Worm (Caenorhabditis elegans) whole organism, L1 larva: Measurements from ENCODE around the gene H02F09.2.

ENCODE experiments used
- C04F5.9 ChIP-seq: sonication (generic microtip); optimal IDR thresholded peaks from 2 replicates; lab custom pipeline; 2016; ENCODE audit warnings: missing genetic modification characterization, missing compliant biosample characterization
- C16A3.4 ChIP-seq: fragments of 150-350 bp; optimal IDR thresholded peaks from 2 replicates; lab custom pipeline; 2014; ENCODE audit warnings: missing biosample characterization, missing genetic modification characterization
- F16B12.6 ChIP-seq: fragments of 150-350 bp; optimal IDR thresholded peaks from 2 replicates; lab custom pipeline; 2014; ENCODE audit warnings: missing biosample characterization, missing genetic modification characterization
- Y116A8C.19 ChIP-seq: sonication (generic microtip); optimal IDR thresholded peaks from 2 replicates; lab custom pipeline; 2016; ENCODE audit warnings: missing compliant biosample characterization, missing genetic modification characterization, borderline replicate concordance
- aly-2 ChIP-seq: fragments of 150-350 bp; optimal IDR thresholded peaks from 2 replicates; lab custom pipeline; 2014; ENCODE audit warnings: missing biosample characterization, missing genetic modification characterization
- blmp-1 ChIP-seq: fragments of 150-350 bp; optimal IDR thresholded peaks from 2 replicates; lab custom pipeline; 2014; ENCODE audit warnings: missing biosample characterization, missing genetic modification characterization
- ceh-82 ChIP-seq, 3 experiments: fragments of 150-350 bp in 1 of 3; sonication (generic microtip) in 2 of 3; optimal IDR thresholded peaks; 2 replicates each; lab custom pipeline; 2014 to 2017; ENCODE audit warnings: missing biosample characterization in 3 of 3, missing genetic modification characterization in 3 of 3
- ceh-88 ChIP-seq: fragments of 200-800 bp; sonication (Bioruptor generic); IDR thresholded peaks from 2 replicates; pipeline ENCODE4 v1.3.6; 2022; ENCODE audit warnings: missing genetic modification characterization, missing compliant biosample characterization
- dsc-1 ChIP-seq: sonication (generic microtip); optimal IDR thresholded peaks from 2 replicates; lab custom pipeline; 2016; ENCODE audit warnings: mild to moderate bottlenecking, missing genetic modification characterization, missing compliant biosample characterization
- efl-3 ChIP-seq: fragments of 200-800 bp; sonication (Bioruptor generic); optimal IDR thresholded peaks from 2 replicates; lab custom pipeline; 2018; ENCODE audit warnings: mild to moderate bottlenecking, missing genetic modification characterization, missing compliant biosample characterization
- egl-13 ChIP-seq: sonication (generic microtip); optimal IDR thresholded peaks from 2 replicates; lab custom pipeline; 2016; ENCODE audit warnings: missing genotype, missing genetic modification reagents, missing genetic modification characterization, missing compliant biosample characterization
- egl-27 ChIP-seq, 2 experiments: fragments of 150-350 bp in 1 of 2; sonication (generic microtip); optimal IDR thresholded peaks; 3 replicates each; lab custom pipeline; 2017 to 2018; ENCODE audit warnings: missing biosample characterization in 2 of 2, missing genetic modification characterization in 2 of 2, missing genetic modification reagents in 2 of 2
- fkh-4 ChIP-seq: sonication (generic microtip); optimal IDR thresholded peaks from 2 replicates; lab custom pipeline; 2016; ENCODE audit warnings: missing compliant biosample characterization, missing genetic modification characterization, borderline replicate concordance
- fos-1 ChIP-seq: fragments of 150-350 bp; optimal IDR thresholded peaks from 2 replicates; lab custom pipeline; 2014; ENCODE audit warnings: missing biosample characterization, missing genetic modification characterization
- hlh-17 ChIP-seq: fragments of 200-800 bp; sonication (Bioruptor generic); optimal IDR thresholded peaks from 2 replicates; lab custom pipeline; 2018; ENCODE audit warnings: missing genetic modification characterization, mild to moderate bottlenecking, missing compliant biosample characterization, moderate library complexity, borderline replicate concordance
- hlh-4 ChIP-seq: sonication (generic microtip); optimal IDR thresholded peaks from 2 replicates; lab custom pipeline; 2016; ENCODE audit warnings: mild to moderate bottlenecking, missing genetic modification characterization, missing compliant biosample characterization
- irx-1 ChIP-seq: sonication (generic microtip); optimal IDR thresholded peaks from 2 replicates; lab custom pipeline; 2016; ENCODE audit warnings: missing genetic modification characterization, missing compliant biosample characterization
- isw-1 ChIP-seq: fragments of 200-800 bp; sonication (Bioruptor generic); IDR thresholded peaks from 2 replicates; pipeline ENCODE4 v1.3.6; 2022; ENCODE audit warnings: missing genetic modification characterization, missing compliant biosample characterization
- lin-14 ChIP-seq: fragments of 200-800 bp; sonication (Bioruptor generic); optimal IDR thresholded peaks from 2 replicates; lab custom pipeline; 2018; ENCODE audit warnings: mild to moderate bottlenecking, missing genetic modification characterization, moderate library complexity, missing compliant biosample characterization
- lin-15B ChIP-seq: fragments of 150-350 bp; sonication (generic microtip); optimal IDR thresholded peaks from 3 replicates; lab custom pipeline; 2014; ENCODE audit warnings: missing biosample characterization, missing genetic modification characterization
- lin-35 ChIP-seq, 2 experiments: fragments of 150-350 bp; optimal IDR thresholded peaks; 2 replicates each; lab custom pipeline; 2014; ENCODE audit warnings: missing biosample characterization in 2 of 2, missing genetic modification characterization in 2 of 2, missing genetic modification reagents in 2 of 2
- lir-3 ChIP-seq: sonication (generic microtip); optimal IDR thresholded peaks from 2 replicates; lab custom pipeline; 2016; ENCODE audit warnings: mild to moderate bottlenecking, missing genetic modification characterization, moderate library complexity, missing compliant biosample characterization; ENCODE audit not compliant: poor library complexity
- mdl-1 ChIP-seq, 2 experiments: fragments of 150-350 bp; optimal IDR thresholded peaks; 2 replicates each; lab custom pipeline; 2014 to 2017; ENCODE audit warnings: missing biosample characterization in 2 of 2, missing genetic modification characterization in 2 of 2, inconsistent platforms in 1 of 2
- mef-2 ChIP-seq: fragments of 150-350 bp; optimal IDR thresholded peaks from 2 replicates; lab custom pipeline; 2014; ENCODE audit warnings: missing biosample characterization, missing genetic modification characterization
- nhr-12 ChIP-seq: sonication (generic microtip); optimal IDR thresholded peaks from 2 replicates; lab custom pipeline; 2017; ENCODE audit warnings: missing biosample characterization, missing genetic modification characterization
- nhr-20 ChIP-seq: sonication (generic microtip); optimal IDR thresholded peaks from 2 replicates; lab custom pipeline; 2016; ENCODE audit warnings: mild to moderate bottlenecking, missing genetic modification characterization, missing compliant biosample characterization
- nhr-71 ChIP-seq: sonication (generic microtip); optimal IDR thresholded peaks from 2 replicates; lab custom pipeline; 2016; ENCODE audit warnings: mild to moderate bottlenecking, missing genetic modification characterization, moderate library complexity, missing compliant biosample characterization
- nhr-76 ChIP-seq: sonication (generic microtip); optimal IDR thresholded peaks from 2 replicates; lab custom pipeline; 2017; ENCODE audit warnings: missing biosample characterization, missing genetic modification characterization
- nhr-77 ChIP-seq: fragments of 150-350 bp; optimal IDR thresholded peaks from 2 replicates; lab custom pipeline; 2014; ENCODE audit warnings: missing biosample characterization, missing genetic modification characterization
- nhr-85 ChIP-seq: sonication (generic microtip); peaks from one replicate; lab custom pipeline; 2016; ENCODE audit warnings: missing genetic modification characterization, inconsistent platforms, missing compliant biosample characterization
- nhr-90 ChIP-seq: sonication (generic microtip); optimal IDR thresholded peaks from 2 replicates; lab custom pipeline; 2016; ENCODE audit warnings: mild to moderate bottlenecking, missing genetic modification characterization, missing compliant biosample characterization; ENCODE audit not compliant: poor library complexity
- pag-3 ChIP-seq: sonication (generic microtip); optimal IDR thresholded peaks from 2 replicates; lab custom pipeline; 2017; ENCODE audit warnings: missing genetic modification characterization, mild to moderate bottlenecking, missing compliant biosample characterization, antibody characterized with exemption, borderline replicate concordance; ENCODE audit not compliant: insufficient read depth
- pax-3 ChIP-seq: fragments of 200-800 bp; sonication (Bioruptor generic); optimal IDR thresholded peaks from 2 replicates; lab custom pipeline; 2018; ENCODE audit warnings: mild to moderate bottlenecking, missing genetic modification characterization, moderate library complexity, missing compliant biosample characterization
- rnt-1 ChIP-seq: sonication (generic microtip); optimal IDR thresholded peaks from 2 replicates; lab custom pipeline; 2016; ENCODE audit warnings: mild to moderate bottlenecking, missing genetic modification characterization, moderate library complexity, missing compliant biosample characterization
- skn-1 ChIP-seq: fragments of 150-350 bp; optimal IDR thresholded peaks from 2 replicates; lab custom pipeline; 2014; ENCODE audit warnings: missing biosample characterization, missing genetic modification characterization
- snpc-4 ChIP-seq: fragments of 150-350 bp; optimal IDR thresholded peaks from 2 replicates; lab custom pipeline; 2014; ENCODE audit warnings: missing biosample characterization, missing genetic modification characterization
- sptf-1 ChIP-seq: fragments of 150-350 bp; optimal IDR thresholded peaks from 2 replicates; lab custom pipeline; 2014; ENCODE audit warnings: missing biosample characterization, missing genetic modification characterization
- sup-37 ChIP-seq: fragments of 200-800 bp; sonication (Bioruptor generic); optimal IDR thresholded peaks from 2 replicates; lab custom pipeline; 2018; ENCODE audit warnings: mild to moderate bottlenecking, missing genetic modification characterization, missing compliant biosample characterization
- swsn-7 ChIP-seq: sonication (generic microtip); optimal IDR thresholded peaks from 2 replicates; lab custom pipeline; 2016; ENCODE audit warnings: missing genetic modification characterization, missing compliant biosample characterization
- tlp-1 ChIP-seq: fragments of 150-350 bp; optimal IDR thresholded peaks from 2 replicates; lab custom pipeline; 2014; ENCODE audit warnings: missing biosample characterization, missing genetic modification characterization
- unc-30 ChIP-seq: sonication (generic microtip); optimal IDR thresholded peaks from 2 replicates; lab custom pipeline; 2017; ENCODE audit warnings: missing biosample characterization, missing genetic modification characterization
- unc-62 ChIP-seq: fragments of 150-350 bp; optimal IDR thresholded peaks from 2 replicates; lab custom pipeline; 2014; ENCODE audit warnings: missing biosample characterization, missing genetic modification reagents, missing genetic modification characterization
- unc-86 ChIP-seq: sonication (generic microtip); optimal IDR thresholded peaks from 2 replicates; lab custom pipeline; 2016; ENCODE audit warnings: missing genetic modification characterization, missing compliant biosample characterization
- unc-98 ChIP-seq: fragments of 200-800 bp; sonication (Bioruptor generic); IDR thresholded peaks from 2 replicates; pipeline ENCODE4 v1.3.6; 2022; ENCODE audit warnings: missing genetic modification characterization, missing compliant biosample characterization
- vab-15 ChIP-seq: sonication (generic microtip); optimal IDR thresholded peaks from 2 replicates; lab custom pipeline; 2017; ENCODE audit warnings: missing genotype, mild to moderate bottlenecking, missing genetic modification characterization, missing compliant biosample characterization
- zag-1 ChIP-seq: fragments of 150-350 bp; optimal IDR thresholded peaks from 2 replicates; lab custom pipeline; 2014; ENCODE audit warnings: missing biosample characterization, missing genetic modification characterization
- zip-4 ChIP-seq: fragments of 200-800 bp; sonication (Bioruptor generic); optimal IDR thresholded peaks from 2 replicates; lab custom pipeline; 2018; ENCODE audit warnings: mild to moderate bottlenecking, missing genetic modification characterization, moderate library complexity, missing compliant biosample characterization

The H02F09.2 gene

DNA sequence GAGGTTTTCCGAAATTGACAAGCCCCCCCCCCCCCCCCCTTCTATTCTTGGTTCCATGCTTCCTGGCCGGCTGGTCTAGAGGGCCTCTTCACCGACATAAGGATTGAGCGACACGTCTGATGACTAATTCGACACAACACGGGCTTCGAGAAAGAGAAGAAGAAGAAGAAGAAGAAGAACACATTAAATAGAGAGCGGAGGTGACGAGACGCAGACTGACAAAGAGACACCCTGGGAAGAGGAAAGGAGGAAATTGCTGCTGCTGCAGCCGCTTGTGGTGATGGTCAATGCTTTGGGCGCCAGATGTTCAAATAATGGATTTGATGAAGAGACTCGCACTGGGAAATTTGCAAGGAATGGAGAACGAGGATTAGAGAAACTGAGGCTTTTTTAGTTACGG lies 47.5 kb upstream of the H02F09.2 start (continued):
- TF ChIP-seq hlh-17: no peak
- peak in 1 of 2 experiments; percentile 5 for TF ChIP-seq mdl-1 (tag; optimal IDR thresholded peaks at IDR 0.05; lab: Kevin White, UChicago)
- peak; percentile 38 for TF ChIP-seq swsn-7 (tag; lab: Kevin White, UChicago)
- peak; percentile 70 for TF ChIP-seq rnt-1 (tag; lab: Kevin White, UChicago)
- no peak for TF ChIP-seq zag-1 (tag; lab: Kevin White, UChicago)
- TF ChIP-seq lin-14: peak; percentile 85
- TF ChIP-seq unc-98 (GFP tag; lab: Robert Waterston, UW): no peak
- TF ChIP-seq C04F5.9 (tag; lab: Kevin White, UChicago): no peak
- TF ChIP-seq unc-86 (tag; lab: Kevin White, UChicago): peak; percentile 32
- TF ChIP-seq blmp-1 (tag; lab: Kevin White, UChicago): peak; percentile 55
- TF ChIP-seq snpc-4 (tag; lab: Kevin White, UChicago): no peak
- peak; percentile 8 for TF ChIP-seq fos-1
- TF ChIP-seq lin-35 (GFP tag; optimal IDR thresholded peaks at IDR 0.05; lab: Kevin White, UChicago): peak in 1 of 2 experiments; percentile 23
- TF ChIP-seq unc-30 (tag; lab: Kevin White, UChicago): no peak
- no peak for TF ChIP-seq vab-15 (tag; lab: Kevin White, UChicago)
- no peak for TF ChIP-seq nhr-85 (tag; lab: Kevin White, UChicago)

DNA sequence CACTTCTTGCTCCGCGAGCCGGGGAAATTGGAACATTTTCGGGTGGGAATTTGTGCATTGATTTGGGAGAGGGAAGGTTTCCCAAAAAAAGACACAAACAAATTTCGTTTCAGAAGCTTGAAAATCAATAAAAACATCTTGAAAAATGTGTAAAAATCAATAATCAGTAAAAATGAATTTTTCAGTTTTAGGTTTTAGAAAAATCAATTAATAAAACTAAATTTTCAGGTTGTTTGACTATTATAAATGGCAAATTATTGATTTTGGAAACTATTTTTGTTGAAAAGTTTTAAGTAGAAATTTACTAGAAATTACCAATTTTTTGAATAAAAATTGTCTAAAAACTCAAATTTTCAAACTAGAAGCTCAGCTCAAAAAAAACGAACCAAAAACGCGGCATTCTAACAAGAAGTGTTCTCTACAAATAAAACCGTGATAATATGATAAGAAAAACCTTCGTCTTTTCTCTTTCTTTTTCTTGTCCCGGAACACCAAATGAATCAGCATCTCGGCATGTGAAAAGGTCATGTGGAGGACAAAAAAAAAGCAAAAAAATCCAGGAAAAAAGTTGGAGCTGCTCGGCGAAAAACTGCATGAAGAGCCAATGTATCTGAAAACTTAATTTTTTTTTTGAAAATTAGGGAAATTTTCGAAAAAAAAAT lies 46.4 kb upstream of the H02F09.2 start:
- TF ChIP-seq zip-4: no peak
- TF ChIP-seq sptf-1 (tag; lab: Kevin White, UChicago): no peak
- TF ChIP-seq ceh-88: no peak
- peak; percentile 5 for TF ChIP-seq blmp-1 (tag; lab: Kevin White, UChicago)
- no peak for TF ChIP-seq nhr-85 (tag; lab: Kevin White, UChicago)
- TF ChIP-seq dsc-1 (tag; lab: Kevin White, UChicago): no peak
- TF ChIP-seq ceh-82 (tag; optimal IDR thresholded peaks at IDR 0.05; lab: Kevin White, UChicago): no peak

DNA sequence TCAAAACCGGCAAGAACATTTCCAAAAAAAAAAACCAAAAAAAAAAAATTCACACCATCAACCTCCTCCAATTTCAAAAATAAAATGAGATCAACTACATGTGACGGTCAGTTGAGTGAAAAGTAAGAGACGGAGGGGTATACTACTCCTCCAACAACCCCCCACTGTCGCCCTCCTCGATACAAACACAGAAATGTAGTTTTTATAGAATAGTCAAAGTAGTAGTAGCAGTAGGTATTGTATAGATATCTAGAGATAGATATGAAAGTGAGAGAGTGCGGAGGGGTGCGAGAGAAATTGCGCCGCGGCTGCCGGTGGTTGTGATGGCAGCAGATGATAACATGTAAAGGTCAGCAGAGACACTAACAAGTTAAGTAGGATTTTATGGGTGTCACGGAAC lies 44.7 kb upstream of the H02F09.2 start:
- TF ChIP-seq efl-3 (GFP tag; lab: Kevin White, UChicago) (no peak), nhr-20 (tag; lab: Kevin White, UChicago) (peak; percentile 76), C16A3.4 (peak; percentile 16), pag-3 (tag; lab: Kevin White, UChicago) (peak; percentile 10), egl-27 (tag; optimal IDR thresholded peaks at IDR 0.05; lab: Kevin White, UChicago) (no peak), mef-2 (no peak), fkh-4 (tag; lab: Kevin White, UChicago) (no peak), sptf-1 (tag; lab: Kevin White, UChicago) (no peak), lin-15B (tag; lab: Kevin White, UChicago) (no peak), lin-35 (GFP tag; optimal IDR thresholded peaks at IDR 0.05; lab: Kevin White, UChicago) (peak in 1 of 2 experiments; percentile 45), hlh-4 (tag; lab: Kevin White, UChicago) (no peak), nhr-76 (tag; lab: Kevin White, UChicago) (no peak), blmp-1 (tag; lab: Kevin White, UChicago) (peak; percentile 69), sup-37 (GFP tag; lab: Kevin White, UChicago) (no peak), hlh-17 (no peak), isw-1 (no peak), irx-1 (tag; lab: Kevin White, UChicago) (no peak), nhr-12 (tag; lab: Kevin White, UChicago) (no peak), nhr-71 (peak; percentile 54), pax-3 (tag; lab: Kevin White, UChicago) (no peak), skn-1 (tag; lab: Kevin White, UChicago) (peak; percentile 70), nhr-77 (no peak), lir-3 (no peak), Y116A8C.19 (tag; lab: Kevin White, UChicago) (no peak), aly-2 (tag; lab: Kevin White, UChicago) (no peak), unc-62 (no peak), lin-14 (peak; percentile 76), nhr-90 (tag; lab: Kevin White, UChicago) (peak; percentile 53), vab-15 (tag; lab: Kevin White, UChicago) (no peak), rnt-1 (tag; lab: Kevin White, UChicago) (peak; percentile 24), tlp-1 (tag; lab: Kevin White, UChicago) (no peak), egl-13 (tag; lab: Kevin White, UChicago) (no peak), F16B12.6 (tag; lab: Kevin White, UChicago) (no peak)
